Worm (Caenorhabditis elegans) whole organism, young adult: ENCODE data around the gene msd-4.

ENCODE experiments used
- B0019.2 ChIP-seq: fragments of 200-800 bp; sonication (Bioruptor generic); conservative IDR thresholded peaks from 2 replicates; pipeline ENCODE4 v1.3.6; 2022; ENCODE audit warnings: missing genetic modification reagents, missing genetic modification characterization, missing compliant biosample characterization
- F10E7.11 ChIP-seq: sonication (generic microtip); optimal IDR thresholded peaks from 2 replicates; lab custom pipeline; 2017; ENCODE audit warnings: mild to moderate bottlenecking, missing genetic modification characterization, moderate library complexity, missing compliant biosample characterization
- F33H1.4 ChIP-seq: fragments of 200-800 bp; sonication (Bioruptor generic); IDR thresholded peaks from 2 replicates; pipeline ENCODE4 v1.3.6; 2022; ENCODE audit warnings: missing genetic modification reagents, missing genetic modification characterization, missing compliant biosample characterization
- F37B4.10 ChIP-seq: fragments of 200-800 bp; sonication (Bioruptor generic); IDR thresholded peaks from 2 replicates; pipeline ENCODE4 v1.3.6; 2022; ENCODE audit warnings: missing genetic modification characterization, missing compliant biosample characterization
- F39B2.1 ChIP-seq: fragments of 200-800 bp; sonication (Bioruptor generic); IDR thresholded peaks from 2 replicates; pipeline ENCODE4 v1.3.6; 2022; ENCODE audit warnings: missing genetic modification reagents, missing genetic modification characterization, missing compliant biosample characterization
- F52B5.7 ChIP-seq: sonication (generic microtip); optimal IDR thresholded peaks from 2 replicates; lab custom pipeline; 2016; ENCODE audit warnings: mild to moderate bottlenecking, missing genetic modification characterization, missing compliant biosample characterization
- F57A8.1 ChIP-seq: fragments of 200-800 bp; sonication (Bioruptor generic); optimal IDR thresholded peaks from 2 replicates; lab custom pipeline; 2018; ENCODE audit warnings: mild to moderate bottlenecking, missing genetic modification characterization, moderate library complexity, missing compliant biosample characterization
- K11D2.4 ChIP-seq: fragments of 200-800 bp; sonication (Bioruptor generic); IDR thresholded peaks from 2 replicates; pipeline ENCODE4 v1.3.6; 2022; ENCODE audit warnings: missing genetic modification reagents, missing genetic modification characterization, missing compliant biosample characterization
- T07F8.4 ChIP-seq: sonication (generic microtip); optimal IDR thresholded peaks from 2 replicates; lab custom pipeline; 2016; ENCODE audit warnings: mild to moderate bottlenecking, missing genetic modification characterization, moderate library complexity, missing compliant biosample characterization
- T26A5.8 ChIP-seq: sonication (generic microtip); optimal IDR thresholded peaks from 2 replicates; lab custom pipeline; 2016; ENCODE audit warnings: missing genetic modification characterization, missing compliant biosample characterization
- attf-5 ChIP-seq: fragments of 200-800 bp; sonication (Bioruptor generic); optimal IDR thresholded peaks from 2 replicates; lab custom pipeline; 2018; ENCODE audit warnings: mild to moderate bottlenecking, missing genetic modification characterization, missing compliant biosample characterization
- bed-1 ChIP-seq: fragments of 200-800 bp; sonication (Bioruptor generic); IDR thresholded peaks from 2 replicates; pipeline ENCODE4 v1.3.6; 2022; ENCODE audit warnings: missing genetic modification reagents, missing genetic modification characterization, missing compliant biosample characterization
- ceh-27 ChIP-seq: fragments of 200-800 bp; sonication (Bioruptor generic); optimal IDR thresholded peaks from 2 replicates; lab custom pipeline; 2018; ENCODE audit warnings: mild to moderate bottlenecking, missing genetic modification characterization, moderate library complexity, missing compliant biosample characterization
- ceh-40 ChIP-seq: fragments of 200-800 bp; sonication (Bioruptor generic); IDR thresholded peaks from 2 replicates; pipeline ENCODE4 v1.3.6; 2022; ENCODE audit warnings: missing genetic modification characterization, missing compliant biosample characterization
- chd-7 ChIP-seq: sonication (generic microtip); optimal IDR thresholded peaks from 2 replicates; lab custom pipeline; 2016; ENCODE audit warnings: mild to moderate bottlenecking, missing genetic modification characterization, moderate library complexity, missing compliant biosample characterization
- die-1 ChIP-seq: sonication (generic microtip); optimal IDR thresholded peaks from 2 replicates; lab custom pipeline; 2016; ENCODE audit warnings: missing genotype, mild to moderate bottlenecking, missing genetic modification characterization, missing compliant biosample characterization
- dox-1 ChIP-seq: fragments of 200-800 bp; sonication (Bioruptor generic); IDR thresholded peaks from 2 replicates; pipeline ENCODE4 v1.3.6; 2022; ENCODE audit warnings: missing genetic modification reagents, missing genetic modification characterization, missing compliant biosample characterization
- dpl-1 ChIP-seq: fragments of 150-350 bp; optimal IDR thresholded peaks from 2 replicates; lab custom pipeline; 2014; ENCODE audit warnings: missing biosample characterization, missing genetic modification reagents, missing genetic modification characterization
- efl-1 ChIP-seq: fragments of 150-350 bp; optimal IDR thresholded peaks from 2 replicates; lab custom pipeline; 2014; ENCODE audit warnings: missing biosample characterization, missing genetic modification reagents, missing genetic modification characterization
- egrh-3 ChIP-seq: fragments of 200-800 bp; sonication (Bioruptor generic); IDR thresholded peaks from 2 replicates; pipeline ENCODE4 v1.3.6; 2022; ENCODE audit warnings: missing genetic modification reagents, missing genetic modification characterization, missing compliant biosample characterization
- ekl-4 ChIP-seq: fragments of 200-800 bp; sonication (Bioruptor generic); IDR thresholded peaks from 2 replicates; pipeline ENCODE4 v1.3.6; 2022; ENCODE audit warnings: missing genetic modification reagents, missing genetic modification characterization, missing compliant biosample characterization
- hmg-1.2 ChIP-seq: fragments of 200-800 bp; sonication (Bioruptor generic); IDR thresholded peaks from 2 replicates; pipeline ENCODE4 v1.3.6; 2022; ENCODE audit warnings: missing genetic modification reagents, missing genetic modification characterization, missing compliant biosample characterization
- hsf-1 ChIP-seq: fragments of 200-800 bp; sonication (Bioruptor generic); IDR thresholded peaks from 2 replicates; pipeline ENCODE4 v1.3.6; 2022; ENCODE audit warnings: missing genetic modification reagents, missing genetic modification characterization, missing compliant biosample characterization
- let-607 ChIP-seq, 2 experiments: fragments of 200-800 bp in 1 of 2; sonication (Bioruptor generic) in 1 of 2; sonication (generic microtip) in 1 of 2; optimal IDR thresholded peaks; 2 replicates each; lab custom pipeline; 2016 to 2018; ENCODE audit warnings: mild to moderate bottlenecking in 2 of 2, missing compliant biosample characterization in 2 of 2, missing genetic modification characterization in 2 of 2, moderate library complexity in 2 of 2, missing genotype in 1 of 2
- lin-35 ChIP-seq, 3 experiments: fragments of 150-350 bp in 2 of 3; sonication (generic microtip) in 1 of 3; optimal IDR thresholded peaks; 2 replicates each; lab custom pipeline; 2014 to 2018; ENCODE audit warnings: missing biosample characterization in 3 of 3, missing genetic modification characterization in 3 of 3, missing genetic modification reagents in 3 of 3
- lin-40 ChIP-seq: sonication (generic microtip); optimal IDR thresholded peaks from 2 replicates; lab custom pipeline; 2016; ENCODE audit warnings: missing genetic modification characterization, mild to moderate bottlenecking, missing compliant biosample characterization, missing genotype, missing genetic modification reagents
- lin-54 ChIP-seq: fragments of 200-800 bp; sonication (Bioruptor generic); optimal IDR thresholded peaks from 2 replicates; lab custom pipeline; 2018; ENCODE audit warnings: mild to moderate bottlenecking, missing genetic modification characterization, missing compliant biosample characterization
- lir-1 ChIP-seq: fragments of 200-800 bp; sonication (Bioruptor generic); conservative IDR thresholded peaks from 2 replicates; pipeline ENCODE4 v1.3.6; 2022; ENCODE audit warnings: missing genetic modification reagents, missing genetic modification characterization, missing compliant biosample characterization
- lsl-1 ChIP-seq: fragments of 200-800 bp; sonication (Bioruptor generic); optimal IDR thresholded peaks from 2 replicates; lab custom pipeline; 2018; ENCODE audit warnings: mild to moderate bottlenecking, missing genetic modification characterization, moderate library complexity, missing compliant biosample characterization
- madf-3 ChIP-seq: fragments of 200-800 bp; sonication (Bioruptor generic); IDR thresholded peaks from 2 replicates; pipeline ENCODE4 v1.3.6; 2022; ENCODE audit warnings: missing genetic modification reagents, missing genetic modification characterization, missing compliant biosample characterization
- mel-28 ChIP-seq: sonication (generic microtip); optimal IDR thresholded peaks from 2 replicates; lab custom pipeline; 2016; ENCODE audit warnings: borderline replicate concordance, mild to moderate bottlenecking, missing genetic modification characterization, missing compliant biosample characterization
- nfya-1 ChIP-seq: sonication (generic microtip); optimal IDR thresholded peaks from 2 replicates; lab custom pipeline; 2017; ENCODE audit warnings: antibody characterized with exemption, missing compliant biosample characterization, missing genetic modification characterization, borderline replicate concordance; ENCODE audit not compliant: insufficient read depth
- nhr-120 ChIP-seq: fragments of 200-800 bp; sonication (Bioruptor generic); IDR thresholded peaks from 2 replicates; pipeline ENCODE4 v1.3.6; 2022; ENCODE audit warnings: missing genetic modification characterization, missing compliant biosample characterization
- nhr-179 ChIP-seq: sonication (generic microtip); optimal IDR thresholded peaks from 2 replicates; lab custom pipeline; 2016; ENCODE audit warnings: mild to moderate bottlenecking, missing genetic modification characterization, missing compliant biosample characterization
- nhr-80 ChIP-seq: sonication (generic microtip); optimal IDR thresholded peaks from 2 replicates; lab custom pipeline; 2016; ENCODE audit warnings: missing genetic modification characterization, missing compliant biosample characterization
- rec-8 ChIP-seq, 2 experiments: sonication (generic microtip); optimal IDR thresholded peaks; 2 replicates each; lab custom pipeline; 2016; ENCODE audit warnings: mild to moderate bottlenecking in 2 of 2, missing genetic modification characterization in 2 of 2, missing genetic modification reagents in 2 of 2, missing genotype in 2 of 2, missing biosample characterization in 1 of 2, missing compliant biosample characterization in 1 of 2, moderate library complexity in 1 of 2
- sdz-38 ChIP-seq: sonication (generic microtip); optimal IDR thresholded peaks from 2 replicates; lab custom pipeline; 2016; ENCODE audit warnings: missing genotype, missing genetic modification characterization, missing compliant biosample characterization
- snpc-1.3 ChIP-seq: sonication (generic microtip); optimal IDR thresholded peaks from 2 replicates; lab custom pipeline; 2017; ENCODE audit warnings: missing genetic modification characterization, mild to moderate bottlenecking, missing compliant biosample characterization, antibody characterized with exemption, moderate library complexity, missing genotype, missing genetic modification reagents; ENCODE audit not compliant: insufficient read depth
- snpc-3.4 ChIP-seq: sonication (generic microtip); optimal IDR thresholded peaks from 2 replicates; lab custom pipeline; 2017; ENCODE audit warnings: missing genetic modification characterization, mild to moderate bottlenecking, missing compliant biosample characterization, antibody characterized with exemption, moderate library complexity, missing genotype, missing genetic modification reagents
- tbx-9 ChIP-seq: sonication (generic microtip); optimal IDR thresholded peaks from 2 replicates; lab custom pipeline; 2016; ENCODE audit warnings: borderline replicate concordance, missing genetic modification characterization, inconsistent platforms, missing compliant biosample characterization
- zfh-2 ChIP-seq: fragments of 200-800 bp; sonication (Bioruptor generic); conservative IDR thresholded peaks from 2 replicates; pipeline ENCODE4 v1.3.6; 2022; ENCODE audit warnings: missing genetic modification reagents, missing genetic modification characterization, missing compliant biosample characterization
- ztf-22 ChIP-seq: fragments of 200-800 bp; sonication (Bioruptor generic); optimal IDR thresholded peaks from 2 replicates; lab custom pipeline; 2018; ENCODE audit warnings: mild to moderate bottlenecking, missing genetic modification characterization, moderate library complexity, missing compliant biosample characterization

Gene msd-4

ce11 chrIII:4852025-4852424 lies 16.5 kb downstream of the msd-4 start, which contains the start of gene ced-4:
Gene ced-4 (plus strand): TSS chrIII:4852325.
- TF ChIP-seq attf-5 (GFP tag; lab: Kevin White, UChicago), result no peak
- TF ChIP-seq F37B4.10 (GFP tag; lab: Robert Waterston, UW), result no peak
- no peak for TF ChIP-seq F10E7.11 (tag; lab: Kevin White, UChicago)
- TF ChIP-seq chd-7 (tag; lab: Kevin White, UChicago), result no peak
- no peak for TF ChIP-seq B0019.2 (GFP tag; lab: Robert Waterston, UW)
- TF ChIP-seq F39B2.1 (GFP tag; lab: Robert Waterston, UW), result no peak
- TF ChIP-seq lin-35 (GFP tag; optimal IDR thresholded peaks at IDR 0.05; lab: Kevin White, UChicago), result peak in 1 of 3 experiments; percentile 1
- no peak for TF ChIP-seq rec-8 (tag; optimal IDR thresholded peaks at IDR 0.05; lab: Kevin White, UChicago)
- TF ChIP-seq madf-3 (GFP tag; lab: Robert Waterston, UW), result 0 out of 2 replicates have a peak, but pooled peaks have one; percentile 32
- TF ChIP-seq die-1 (tag; lab: Kevin White, UChicago), result no peak
- no peak for TF ChIP-seq T26A5.8 (tag; lab: Kevin White, UChicago)
- TF ChIP-seq nhr-80 (tag; lab: Kevin White, UChicago), result no peak
- no peak for TF ChIP-seq nfya-1
- no peak for TF ChIP-seq dox-1

DNA sequence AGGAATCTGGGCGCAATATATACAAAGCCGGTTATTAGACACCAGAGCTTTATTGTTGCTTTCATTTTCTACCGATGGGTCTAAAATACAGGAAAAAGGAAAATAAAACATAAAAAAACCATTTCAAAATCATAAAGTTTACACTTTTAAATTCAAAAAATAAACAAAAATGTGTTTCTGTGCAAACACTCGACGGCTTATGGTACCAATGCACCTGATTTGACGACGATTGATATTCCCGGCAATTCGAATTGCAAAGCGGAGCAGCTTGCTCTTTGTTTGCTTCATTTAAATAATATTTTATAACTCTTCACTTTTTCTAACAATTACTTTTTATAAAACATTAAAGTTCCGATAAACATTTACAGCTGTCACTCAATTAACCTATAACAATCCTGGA lies 18.4 kb downstream of the msd-4 start, which contains the start of gene F26A1.1:
TSS of gene F26A1.1 (plus strand) at position 369 of the 400 bp plus-strand sequence.
- TF ChIP-seq hsf-1 (no peak), lsl-1 (GFP tag; lab: Kevin White, UChicago) (peak; percentile 43), lin-35 (GFP tag; optimal IDR thresholded peaks at IDR 0.05; lab: Kevin White, UChicago) (peak in 1 of 3 experiments; percentile 29), ekl-4 (GFP tag; lab: Robert Waterston, UW) (no peak), lin-54 (GFP tag; lab: Kevin White, UChicago) (peak; percentile 21), dpl-1 (GFP tag; lab: Kevin White, UChicago) (peak; percentile 14), efl-1 (GFP tag; lab: Kevin White, UChicago) (peak; percentile 4), tbx-9 (no peak), ceh-27 (GFP tag; lab: Kevin White, UChicago) (no peak)

DNA sequence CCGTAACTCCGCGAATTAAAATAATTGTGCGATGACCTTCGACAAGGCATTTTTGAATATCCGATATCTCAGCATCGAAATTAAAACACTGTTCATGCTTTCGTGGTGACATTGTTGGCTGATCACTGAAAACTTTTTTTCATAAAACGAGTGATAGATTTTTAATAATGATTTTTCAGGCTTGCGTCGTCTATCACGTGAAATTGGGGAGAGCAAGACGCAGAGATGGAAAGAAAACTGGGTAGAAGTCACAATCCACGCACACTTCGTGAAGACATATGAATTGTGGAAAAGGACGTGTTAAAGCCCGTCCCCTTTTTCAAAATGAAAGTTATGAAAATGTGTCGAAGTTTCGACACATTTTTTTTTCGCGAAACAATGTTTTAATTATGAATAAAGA lies 18.8 kb downstream of the msd-4 start, which contains the start of gene nonu-1:
TSS of gene nonu-1 (minus strand) at position 169 of the 400 bp plus-strand sequence.
- TF ChIP-seq egrh-3 (GFP tag; lab: Robert Waterston, UW) (no peak), lir-1 (no peak), hmg-1.2 (GFP tag; lab: Robert Waterston, UW) (peak; percentile 32; the same call in 1 of the 2 replicates), snpc-3.4 (no peak), ekl-4 (GFP tag; lab: Robert Waterston, UW) (no peak), F33H1.4 (GFP tag; lab: Robert Waterston, UW) (no peak), T07F8.4 (no peak), lin-40 (tag; lab: Kevin White, UChicago) (no peak), ztf-22 (GFP tag; lab: Kevin White, UChicago) (no peak), bed-1 (GFP tag; lab: Robert Waterston, UW) (no peak), lin-54 (GFP tag; lab: Kevin White, UChicago) (no peak), sdz-38 (tag; lab: Kevin White, UChicago) (no peak), lsl-1 (GFP tag; lab: Kevin White, UChicago) (no peak), lin-35 (GFP tag; optimal IDR thresholded peaks at IDR 0.05; lab: Kevin White, UChicago) (no peak), F52B5.7 (no peak), ceh-40 (GFP tag; lab: Robert Waterston, UW) (no peak), F57A8.1 (no peak), let-607 (tag; optimal IDR thresholded peaks at IDR 0.05; lab: Kevin White, UChicago) (peak in 1 of 2 experiments; percentile 25), nhr-120 (GFP tag; lab: Robert Waterston, UW) (no peak), zfh-2 (no peak), nfya-1 (no peak), nhr-179 (tag; lab: Kevin White, UChicago) (no peak), K11D2.4 (GFP tag; lab: Robert Waterston, UW) (no peak), snpc-1.3 (tag; lab: Kevin White, UChicago) (no peak), attf-5 (GFP tag; lab: Kevin White, UChicago) (peak; percentile 37), mel-28 (tag; lab: Kevin White, UChicago) (no peak)
